Fruit fly (Drosophila melanogaster) ovary, adult (tissue): ENCODE data around the gene Sh.

ENCODE experiments used
- CG17801 ChIP-seq: fragments of 200-800 bp; optimal IDR thresholded peaks from 2 replicates; lab custom pipeline; 2019; ENCODE audit warnings: missing biosample characterization, mild to moderate bottlenecking, missing genetic modification characterization, moderate library complexity; ENCODE audit not compliant: partially characterized antibody

Sh gene

DNA sequence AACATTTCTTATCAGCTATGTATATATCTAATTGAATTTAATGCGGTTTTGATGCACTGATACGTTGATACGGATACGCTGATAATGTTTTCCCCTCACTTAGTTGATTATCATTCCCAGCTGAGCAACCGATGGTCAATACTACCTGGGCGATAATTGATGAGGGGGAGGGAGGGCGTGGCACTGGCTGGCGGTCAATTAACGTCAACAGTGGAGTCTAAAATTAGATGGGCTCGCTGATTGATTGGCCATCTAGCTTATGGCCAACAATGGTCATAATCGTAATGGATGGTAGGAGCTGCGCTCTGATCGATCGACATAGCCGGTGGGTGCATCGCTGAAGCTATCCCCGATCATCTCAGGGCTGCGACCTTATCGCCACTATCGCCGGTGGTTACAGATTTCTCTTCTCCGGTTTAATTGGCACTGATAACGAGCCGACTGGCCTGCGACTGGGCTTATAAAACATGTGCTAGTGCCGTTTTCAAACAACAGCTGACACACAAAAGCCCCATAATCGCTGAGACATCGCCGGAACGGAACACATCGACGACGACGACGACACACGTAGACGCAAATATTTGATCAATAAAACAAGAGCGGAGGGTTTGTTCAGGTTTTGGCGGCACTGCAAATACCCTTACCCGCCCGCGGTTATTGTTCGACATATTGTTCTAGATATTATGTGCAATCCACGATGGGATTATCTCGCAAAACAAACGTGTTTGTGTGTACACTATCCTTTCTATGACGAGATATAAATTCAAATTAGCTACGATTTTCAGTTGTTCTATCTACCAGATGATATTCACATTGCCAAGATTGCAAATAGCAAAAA is 20.7 kb upstream of the Sh start:
- TF ChIP-seq CG17801 (GFP tag; lab: Kevin White, UChicago), result no peak

DNA sequence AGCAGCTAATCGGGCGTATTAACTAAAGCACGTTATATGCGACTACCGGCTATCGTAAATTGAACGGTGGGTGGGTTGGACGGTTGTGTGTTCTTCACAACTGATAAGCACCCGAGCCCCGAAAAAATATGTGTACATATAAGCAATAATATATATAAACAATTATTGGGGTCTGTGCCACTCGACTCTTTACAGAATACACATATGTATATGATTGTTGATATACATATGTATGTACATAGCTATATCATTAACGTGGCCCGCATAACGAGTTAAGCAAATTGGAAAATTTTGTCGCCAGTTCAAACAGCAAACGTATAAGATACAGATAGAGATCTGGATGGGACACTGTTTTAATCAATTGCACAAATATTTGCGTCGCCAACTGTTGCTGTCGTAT is 19.6 kb upstream of the Sh start:
- TF ChIP-seq CG17801 (GFP tag; lab: Kevin White, UChicago), result no peak

DNA sequence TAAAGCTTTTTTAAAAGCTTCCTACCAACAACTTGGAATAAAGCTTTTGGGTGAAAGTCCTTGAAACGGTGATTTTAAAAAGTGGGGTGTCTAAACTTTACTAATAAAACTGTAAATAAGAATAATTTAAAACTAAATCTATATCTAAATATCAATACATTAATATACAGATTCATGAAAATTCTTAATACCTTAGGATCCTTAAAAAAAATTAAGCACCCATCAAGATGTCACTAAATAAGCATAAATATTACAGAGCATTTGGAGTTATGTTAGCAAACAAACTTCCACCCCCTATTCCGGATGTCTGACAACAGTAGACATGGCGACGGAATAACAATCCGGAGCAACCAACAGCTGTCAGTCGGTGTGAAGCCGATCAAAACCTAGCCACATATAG is 1.1 kb upstream of the Sh start, which contains the start of gene Dhc16F:
TSS of gene Dhc16F (plus strand) at position 301 of the 400 bp plus-strand sequence.
- TF ChIP-seq CG17801 (GFP tag; lab: Kevin White, UChicago), result no peak

DNA sequence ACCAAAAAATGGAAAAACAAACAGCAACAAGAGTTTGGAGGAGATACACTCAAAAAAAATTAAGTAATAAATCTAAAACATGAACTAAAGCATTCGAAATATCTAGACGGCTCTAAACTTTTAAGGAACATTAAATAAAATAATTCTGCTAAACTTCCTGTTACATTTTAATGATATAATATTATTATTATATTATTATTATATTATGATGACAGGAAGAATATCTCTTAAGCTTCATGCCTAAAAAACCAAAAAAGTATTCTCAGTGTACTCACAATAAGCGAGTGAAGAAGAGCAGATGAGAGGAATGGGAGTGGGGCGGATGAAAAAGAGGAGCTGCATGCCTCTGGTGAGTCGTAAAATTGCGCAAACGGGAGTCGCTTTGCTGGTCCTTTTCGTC is 4.9 kb downstream of the Sh start:
- no peak for TF ChIP-seq CG17801 (GFP tag; lab: Kevin White, UChicago)

DNA sequence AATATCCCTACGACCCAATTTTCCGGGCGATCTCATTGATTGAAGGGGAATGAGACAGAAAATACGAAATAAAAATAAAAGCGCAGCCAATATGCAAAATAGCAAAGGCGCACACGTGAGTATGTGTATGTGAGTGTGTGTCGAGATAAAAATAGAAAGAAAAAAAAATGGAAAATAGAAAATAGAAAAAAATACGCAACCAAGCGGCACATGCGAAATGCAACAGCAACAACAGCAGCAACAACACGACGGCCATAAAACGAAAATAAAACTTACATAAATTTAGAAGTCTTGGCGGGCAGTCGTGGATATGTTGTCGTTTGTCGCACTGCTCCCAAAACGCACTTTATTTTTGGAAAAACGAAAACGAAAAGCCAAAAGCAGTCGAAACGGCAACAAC is 5.8 kb downstream of the Sh start:
- no peak for TF ChIP-seq CG17801 (GFP tag; lab: Kevin White, UChicago)

DNA sequence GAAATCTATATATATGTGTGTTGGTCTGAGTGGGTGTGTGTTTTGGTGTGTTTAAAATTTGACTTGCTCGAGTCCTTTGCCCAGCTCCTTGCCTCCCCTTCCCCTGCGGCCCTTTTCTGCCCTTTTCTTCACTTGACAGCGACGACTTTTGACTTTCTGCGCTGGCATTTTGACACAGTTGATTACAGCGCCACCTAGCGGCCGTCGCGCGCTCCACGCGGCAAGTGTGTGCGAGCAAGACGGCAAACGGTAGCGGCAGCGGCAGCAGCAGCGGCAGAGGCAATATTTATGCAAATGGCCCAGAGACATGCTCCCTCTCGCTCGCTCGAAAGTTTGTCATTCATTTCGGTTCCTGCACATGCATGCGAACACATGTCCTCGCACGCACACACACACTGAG is 10.9 kb downstream of the Sh start:
- no peak for TF ChIP-seq CG17801 (GFP tag; lab: Kevin White, UChicago)

DNA sequence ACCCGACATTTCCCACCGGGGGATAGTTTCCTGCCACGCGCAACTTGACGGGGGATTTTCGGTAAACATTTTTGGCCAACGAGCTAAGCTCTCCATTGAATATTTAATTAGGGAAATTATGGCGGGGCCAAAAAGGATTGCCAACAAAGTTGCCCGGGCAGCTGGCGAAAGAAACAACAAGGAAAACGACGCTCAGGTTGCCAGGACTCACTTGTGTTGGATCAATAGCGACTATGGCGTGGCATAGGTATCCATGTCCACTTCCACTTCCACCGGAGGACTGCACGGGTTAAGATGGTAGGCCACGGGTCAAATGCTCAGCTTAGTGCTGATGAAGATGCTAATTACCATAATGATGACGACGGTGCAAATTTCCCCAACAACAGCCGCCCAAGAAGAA is 19.4 kb downstream of the Sh start, which contains the start of gene CG15373:
TSS of gene CG15373 (plus strand) at position 301 of the 400 bp plus-strand sequence.
- TF ChIP-seq CG17801 (GFP tag; lab: Kevin White, UChicago), result no peak

DNA sequence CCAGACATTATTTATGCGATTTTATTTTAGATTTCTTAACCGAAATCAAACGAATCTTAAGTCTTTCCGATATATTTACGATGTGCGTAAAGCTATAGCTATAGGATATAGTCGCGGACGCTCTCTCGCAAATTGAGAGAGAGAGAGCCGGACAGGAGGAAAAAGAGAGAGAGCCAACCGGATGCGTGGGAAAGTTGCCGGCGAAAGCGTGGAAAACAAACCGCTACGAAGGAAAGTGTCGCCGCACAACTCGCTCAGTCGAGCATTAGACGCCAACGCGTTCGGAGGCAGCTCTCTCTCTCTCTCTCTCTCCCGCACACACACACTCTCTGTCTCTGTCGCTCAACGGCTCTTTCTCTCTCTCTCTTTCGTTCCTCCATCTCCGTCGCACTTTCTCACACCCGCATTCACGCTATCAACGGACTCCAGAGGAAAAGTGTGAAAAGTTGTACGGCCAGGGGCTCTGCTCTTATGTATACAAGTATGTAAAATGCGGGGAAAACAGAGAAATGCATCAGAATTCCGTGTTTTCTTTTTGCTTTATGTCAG is 39.4 kb downstream of the Sh start, which contains the start of gene CG6867:
TSS of gene CG6867 (plus strand) at position 256 of the 549 bp plus-strand sequence.
- no peak for TF ChIP-seq CG17801 (GFP tag; lab: Kevin White, UChicago)

DNA sequence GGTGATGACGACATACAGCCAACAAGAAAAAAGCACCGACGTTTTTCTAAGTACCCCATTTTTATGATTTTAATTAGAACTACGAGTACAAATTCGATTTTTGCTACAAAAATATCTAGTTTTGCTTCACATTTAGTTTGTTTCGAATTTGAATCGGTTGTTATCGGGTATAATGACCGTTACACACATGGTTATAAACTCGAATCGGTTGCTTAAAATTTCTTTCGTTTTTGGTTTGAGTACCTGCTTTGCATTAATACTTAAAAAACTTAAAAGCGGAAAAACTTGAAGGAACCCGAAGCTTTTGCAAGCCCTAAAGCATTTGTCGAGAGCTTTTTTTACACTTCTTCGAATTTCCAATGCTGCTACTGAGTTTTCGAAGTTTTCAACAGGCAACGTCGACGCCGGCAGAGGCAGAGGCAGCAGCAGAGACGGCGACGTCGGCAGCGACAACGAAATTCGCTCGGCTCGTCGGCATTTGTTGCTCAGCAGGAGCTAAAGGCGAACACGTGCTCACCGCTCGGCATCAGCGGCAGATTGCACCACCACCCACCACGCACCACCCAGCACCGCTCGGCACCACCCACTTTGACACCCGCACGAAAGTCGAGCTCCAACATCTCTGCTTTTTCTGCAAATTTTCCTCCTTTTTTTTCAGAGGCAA is 44.5 kb downstream of the Sh start:
- no peak for TF ChIP-seq CG17801 (GFP tag; lab: Kevin White, UChicago)

DNA sequence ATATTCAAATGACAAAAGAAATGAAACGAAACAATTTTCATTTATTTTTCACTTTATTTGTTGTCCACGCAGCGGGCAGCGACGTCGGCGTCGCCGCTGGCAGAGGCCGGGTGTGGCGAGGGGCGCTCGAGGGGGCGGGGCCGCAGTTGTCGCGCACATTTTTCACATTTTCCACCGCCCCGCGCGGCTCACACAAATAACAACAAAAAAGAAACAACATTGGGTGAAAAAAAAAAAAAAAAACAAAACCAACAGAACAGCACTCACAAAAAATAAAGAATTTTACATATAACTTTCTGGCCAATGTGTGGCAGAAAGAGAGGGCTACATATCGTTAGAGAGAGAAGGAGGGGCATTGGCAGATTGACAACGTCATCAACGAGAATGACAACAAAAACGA is 48.4 kb downstream of the Sh start:
- no peak for TF ChIP-seq CG17801 (GFP tag; lab: Kevin White, UChicago)

DNA sequence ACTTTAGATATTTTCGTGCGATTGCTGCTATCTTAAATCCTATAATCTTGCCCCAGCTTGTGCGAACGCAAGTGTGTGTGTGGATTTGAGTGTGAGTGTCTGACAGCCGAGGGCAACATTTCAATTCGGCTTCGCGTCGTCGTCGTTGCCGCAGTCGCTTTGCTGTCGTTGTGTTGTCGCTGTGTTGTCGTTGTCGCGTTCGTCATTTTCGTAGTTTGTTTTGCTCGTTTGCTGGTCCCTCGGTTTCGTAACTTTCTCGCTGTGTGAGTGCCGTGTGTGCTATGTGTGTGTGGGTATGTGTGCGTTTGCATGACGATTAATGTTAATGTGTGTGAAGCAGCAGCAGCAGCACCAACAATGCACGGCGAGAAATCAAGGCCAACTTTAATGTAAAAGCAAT is 53.6 kb downstream of the Sh start:
- no peak for TF ChIP-seq CG17801 (GFP tag; lab: Kevin White, UChicago)

DNA sequence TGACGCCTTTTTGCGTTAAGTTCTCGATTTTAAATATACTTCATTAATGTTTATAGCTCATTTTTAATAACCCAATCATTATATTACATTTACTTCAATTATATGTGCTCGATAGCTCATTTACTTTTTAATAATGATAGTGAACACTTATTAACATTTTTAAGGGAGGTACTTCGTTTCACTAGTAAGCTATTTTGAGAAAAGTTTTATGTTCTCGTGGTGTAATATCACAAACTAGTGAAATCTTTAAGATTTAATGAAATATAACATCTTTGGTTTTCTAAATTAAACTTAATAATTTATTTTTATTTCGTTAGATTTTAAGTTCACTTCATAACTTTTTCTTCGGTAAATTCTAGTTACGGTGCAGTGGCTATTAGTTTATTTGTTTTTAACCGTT is 55.5 kb downstream of the Sh start, which contains the start of gene CG12672:
TSS of gene CG12672 (minus strand) at position 101 of the 400 bp plus-strand sequence.
- no peak for TF ChIP-seq CG17801 (GFP tag; lab: Kevin White, UChicago)

DNA sequence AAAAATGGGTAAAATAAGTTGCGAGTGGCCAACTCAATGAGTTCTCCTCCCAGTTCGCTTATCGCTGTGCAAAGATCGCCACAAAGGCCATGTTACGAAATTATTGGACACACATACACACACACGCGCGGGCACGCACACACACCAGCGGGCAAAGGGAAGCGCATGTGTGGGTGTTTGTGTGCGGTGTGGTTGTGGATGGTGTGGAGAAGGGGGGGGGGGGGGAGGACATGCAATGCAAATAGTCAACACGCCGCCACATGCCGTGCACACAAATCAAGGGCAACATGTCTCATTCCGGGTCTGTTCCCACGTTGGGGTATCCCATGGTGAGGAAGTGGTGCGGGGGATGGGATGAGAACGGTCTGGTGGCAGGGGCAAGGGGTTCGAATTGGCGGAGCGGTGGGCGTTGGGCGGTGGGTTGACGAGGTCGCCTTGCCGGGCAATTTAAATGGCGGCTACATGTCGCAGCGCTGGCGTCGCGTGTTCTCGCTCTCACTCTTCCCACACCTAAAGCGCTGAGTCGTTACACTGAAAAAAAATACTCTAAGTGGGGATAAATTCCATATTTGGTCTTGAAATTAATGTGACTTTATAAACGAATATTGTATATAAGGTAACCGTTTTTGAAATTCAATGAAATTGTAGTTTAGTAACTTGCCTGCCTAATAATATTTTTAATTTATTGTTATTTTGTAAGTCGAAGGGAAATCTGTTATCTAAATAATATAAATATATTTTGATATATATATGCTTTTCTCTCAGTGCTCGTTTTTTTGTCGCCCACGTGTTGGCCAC is 59.1 kb downstream of the Sh start:
- no peak for TF ChIP-seq CG17801 (GFP tag; lab: Kevin White, UChicago)

DNA sequence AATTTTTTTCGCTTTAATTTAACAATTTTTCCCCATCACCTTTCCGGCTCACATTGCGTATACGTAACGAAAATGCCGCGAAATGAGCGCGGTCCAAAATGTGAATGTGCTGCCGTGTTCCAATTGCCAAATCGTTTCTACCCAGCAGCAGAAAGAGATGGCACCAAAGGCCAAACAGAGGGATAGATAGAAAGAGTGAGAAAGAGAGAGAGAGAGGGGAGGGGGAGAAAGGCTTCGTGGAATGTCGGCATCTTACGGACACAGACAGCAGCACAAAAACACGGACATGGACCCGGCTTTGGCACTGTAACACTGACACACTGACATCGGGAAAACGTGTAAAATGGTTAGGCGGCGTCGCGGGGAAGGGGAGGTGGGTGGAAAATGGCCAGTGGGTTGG is 67.5 kb downstream of the Sh start:
- no peak for TF ChIP-seq CG17801 (GFP tag; lab: Kevin White, UChicago)

DNA sequence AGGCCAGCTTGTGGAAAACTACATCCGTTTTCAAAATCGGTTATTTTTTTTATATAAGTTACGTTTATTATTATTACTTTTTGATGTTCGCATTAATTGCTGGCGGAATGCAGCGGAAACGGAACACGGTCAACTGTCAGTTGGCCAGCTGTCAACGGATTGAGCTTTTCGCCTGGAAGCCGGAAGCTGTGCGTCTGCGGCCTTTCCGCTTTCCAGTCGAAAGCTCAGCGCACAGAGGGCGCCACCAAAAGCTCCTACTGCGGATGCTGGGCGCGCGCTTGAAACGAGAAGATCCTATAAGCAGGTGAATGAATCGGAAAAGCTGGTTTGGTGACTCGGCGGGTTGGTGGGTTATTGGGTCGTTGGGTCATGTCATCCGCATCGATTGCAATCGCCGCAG is 94.9 kb downstream of the Sh start:
- no peak for TF ChIP-seq CG17801 (GFP tag; lab: Kevin White, UChicago)
